Worm (Caenorhabditis elegans) whole organism, young adult: ENCODE data around the gene dpy-23.
A peak's percentile ranks its signal among the peaks of the same experiment; 100 is the strongest.

Source experiments
- C06A6.2 ChIP-seq: fragments of 200-800 bp; sonication (Bioruptor generic); conservative IDR thresholded peaks from 2 replicates; pipeline ENCODE4 v1.3.6; 2022; ENCODE audit warnings: missing genetic modification characterization, missing compliant biosample characterization
- K11D2.4 ChIP-seq: fragments of 200-800 bp; sonication (Bioruptor generic); IDR thresholded peaks from 2 replicates; pipeline ENCODE4 v1.3.6; 2022; ENCODE audit warnings: missing genetic modification reagents, missing genetic modification characterization, missing compliant biosample characterization
- K12H6.12 ChIP-seq: fragments of 200-800 bp; sonication (Bioruptor generic); optimal IDR thresholded peaks from 2 replicates; lab custom pipeline; 2018; ENCODE audit warnings: mild to moderate bottlenecking, missing genetic modification characterization, missing compliant biosample characterization
- ama-1 ChIP-seq, 3 experiments: fragments of 150-350 bp in 1 of 3; sonication (generic microtip) in 2 of 3; optimal IDR thresholded peaks; 2 replicates each; lab custom pipeline; 2014 to 2018; ENCODE audit warnings: missing biosample characterization in 2 of 3, missing genetic modification characterization in 2 of 3, missing genetic modification reagents in 2 of 3
- ceh-79 ChIP-seq: sonication (generic microtip); optimal IDR thresholded peaks from 2 replicates; lab custom pipeline; 2017; ENCODE audit warnings: mild to moderate bottlenecking, missing genetic modification characterization, missing compliant biosample characterization
- fkh-3 ChIP-seq: sonication (generic microtip); optimal IDR thresholded peaks from 2 replicates; lab custom pipeline; 2016; ENCODE audit warnings: mild to moderate bottlenecking, missing genetic modification characterization, missing compliant biosample characterization
- lin-35 ChIP-seq, 3 experiments: fragments of 150-350 bp in 2 of 3; sonication (generic microtip) in 1 of 3; optimal IDR thresholded peaks; 2 replicates each; lab custom pipeline; 2014 to 2018; ENCODE audit warnings: missing biosample characterization in 3 of 3, missing genetic modification characterization in 3 of 3, missing genetic modification reagents in 3 of 3
- madf-10 ChIP-seq: sonication (generic microtip); optimal IDR thresholded peaks from 2 replicates; lab custom pipeline; 2016; ENCODE audit warnings: mild to moderate bottlenecking, missing genetic modification characterization, missing compliant biosample characterization
- snpc-4 ChIP-seq, 5 experiments: fragments of 150-350 bp in 1 of 5; sonication (generic microtip) in 4 of 5; optimal IDR thresholded peaks; 2 replicates each; lab custom pipeline; 2014 to 2018; ENCODE audit warnings: missing genetic modification characterization in 5 of 5, missing biosample characterization in 3 of 5, antibody characterized with exemption in 2 of 5, mild to moderate bottlenecking in 2 of 5, missing compliant biosample characterization in 2 of 5, missing genotype in 2 of 5, moderate library complexity in 2 of 5, missing genetic modification reagents in 1 of 5
- somi-1 ChIP-seq: fragments of 200-800 bp; sonication (Bioruptor generic); optimal IDR thresholded peaks from 2 replicates; lab custom pipeline; 2018; ENCODE audit warnings: mild to moderate bottlenecking, missing genetic modification characterization, missing compliant biosample characterization
- unc-62 ChIP-seq: fragments of 150-350 bp; optimal IDR thresholded peaks from 2 replicates; lab custom pipeline; 2014; ENCODE audit warnings: missing biosample characterization, missing genetic modification reagents, missing genetic modification characterization
- ztf-22 ChIP-seq: fragments of 200-800 bp; sonication (Bioruptor generic); optimal IDR thresholded peaks from 2 replicates; lab custom pipeline; 2018; ENCODE audit warnings: mild to moderate bottlenecking, missing genetic modification characterization, moderate library complexity, missing compliant biosample characterization

- TF ChIP-seq ceh-79 (tag; lab: Kevin White, UChicago) (no peak), somi-1 (GFP tag; lab: Kevin White, UChicago) (no peak), C06A6.2 (no peak), madf-10 (tag; lab: Kevin White, UChicago) (no peak), ama-1 (optimal IDR thresholded peaks at IDR 0.05; lab: Kevin White, UChicago) (no peak), ama-1 (GFP tag; optimal IDR thresholded peaks at IDR 0.05; lab: Kevin White, UChicago) (no peak), snpc-4 (GFP tag; optimal IDR thresholded peaks at IDR 0.05; lab: Kevin White, UChicago) (no peak), snpc-4 (tag; optimal IDR thresholded peaks at IDR 0.05; lab: Kevin White, UChicago) (no peak), ztf-22 (no peak), lin-35 (GFP tag; optimal IDR thresholded peaks at IDR 0.05; lab: Kevin White, UChicago) (peak in 1 of 3 experiments; percentile 5), fkh-3 (tag; lab: Kevin White, UChicago) (no peak), unc-62 (GFP tag; lab: Kevin White, UChicago) (no peak), K11D2.4 (GFP tag; lab: Robert Waterston, UW) (no peak), K12H6.12 (no peak)
Observed at ce11 chrX:4404717-4405116, 15.6 kb downstream of the dpy-23 start.
